Worm (Caenorhabditis elegans): ENCODE results near the gene C45B11.6.
A peak's percentile ranks its signal among the peaks of the same experiment; 100 is the strongest.

The C45B11.6 gene

ce11 chrV:11071453-11071852 is 27.6 kb downstream of the C45B11.6 start:
- no peak for TF ChIP-seq F23B12.7 (tag; optimal IDR thresholded peaks at IDR 0.05; ENCODE audit: insufficient read depth)
- peak; percentile 45; the same call in 1 of the 2 replicates for TF ChIP-seq ekl-4 (GFP tag; IDR thresholded peaks at IDR 0.05)
- TF ChIP-seq Y53G8AR.9 (GFP tag; conservative IDR thresholded peaks at IDR 0.05), result 0 out of 2 replicates have a peak, but pooled peaks have one; percentile 22

ce11 chrV:11073354-11073753 is 29.5 kb downstream of the C45B11.6 start:
- TF ChIP-seq ceh-58 (GFP tag; IDR thresholded peaks at IDR 0.05) (no peak), Y53F4B.3 (GFP tag; IDR thresholded peaks at IDR 0.05) (no peak), let-607 (tag; optimal IDR thresholded peaks at IDR 0.05) (no peak), Y67H2A.10 (GFP tag; conservative IDR thresholded peaks at IDR 0.05) (no peak), chd-7 (tag; optimal IDR thresholded peaks at IDR 0.05) (no peak), F55B11.4 (tag; optimal IDR thresholded peaks at IDR 0.05; ENCODE audit: borderline replicate concordance, insufficient read depth) (no peak), nfya-2 (GFP tag; IDR thresholded peaks at IDR 0.05) (no peak), akir-1 (GFP tag; optimal IDR thresholded peaks at IDR 0.05) (no peak), lsy-27 (tag; optimal IDR thresholded peaks at IDR 0.05; ENCODE audit: borderline replicate concordance, insufficient read depth) (no peak), T26A5.8 (tag; optimal IDR thresholded peaks at IDR 0.05) (no peak), attf-3 (GFP tag; conservative IDR thresholded peaks at IDR 0.05) (no peak), snpc-1.3 (tag; optimal IDR thresholded peaks at IDR 0.05; ENCODE audit: insufficient read depth) (no peak)

DNA sequence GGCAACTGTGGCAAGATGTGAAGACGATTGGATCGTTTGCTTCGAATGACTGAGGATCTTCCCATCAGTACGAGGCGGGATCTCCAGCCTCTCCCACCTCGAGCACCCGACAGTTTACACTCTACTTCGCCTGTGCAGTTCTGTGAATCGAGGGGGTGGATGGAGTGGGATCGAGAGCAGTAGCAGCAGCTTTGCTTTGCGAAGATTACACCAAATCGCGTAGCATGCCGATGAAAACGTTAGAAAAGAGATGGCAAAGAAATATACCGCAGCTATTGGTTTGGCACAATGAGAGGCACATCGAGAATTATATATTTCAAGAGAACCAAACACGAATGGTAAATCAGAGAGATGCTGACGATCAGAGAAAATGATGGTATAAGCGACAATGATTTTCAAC is 30.6 kb downstream of the C45B11.6 start, which contains the start of gene act-3:
Gene act-3, minus strand, starts transcription at position 51 of the 400 bp plus-strand sequence.
- TF ChIP-seq K11D2.4 (GFP tag; IDR thresholded peaks at IDR 0.05) (no peak), B0261.1 (tag; optimal IDR thresholded peaks at IDR 0.05) (no peak), nfya-1 (tag; optimal IDR thresholded peaks at IDR 0.05; ENCODE audit: borderline replicate concordance, insufficient read depth) (no peak), nfyb-1 (GFP tag; IDR thresholded peaks at IDR 0.05) (no peak), attf-3 (GFP tag; conservative IDR thresholded peaks at IDR 0.05) (no peak), tlf-1 (GFP tag; optimal IDR thresholded peaks at IDR 0.05) (no peak), B0035.1 (tag; optimal IDR thresholded peaks at IDR 0.05) (no peak), sdz-38 (tag; optimal IDR thresholded peaks at IDR 0.05) (no peak), pbrm-1 (GFP tag; IDR thresholded peaks at IDR 0.05) (0 out of 2 replicates have a peak, but pooled peaks have one; percentile 24), chd-7 (tag; optimal IDR thresholded peaks at IDR 0.05) (peak; percentile 7), F55B11.4 (tag; optimal IDR thresholded peaks at IDR 0.05; ENCODE audit: borderline replicate concordance, insufficient read depth) (no peak), aptf-3 (GFP tag; IDR thresholded peaks at IDR 0.05) (no peak), mcd-1 (GFP tag; IDR thresholded peaks at IDR 0.05) (no peak), repo-1 (tag; optimal IDR thresholded peaks at IDR 0.05) (peak; percentile 8), Y67H2A.10 (GFP tag; conservative IDR thresholded peaks at IDR 0.05) (no peak), Y53F4B.3 (GFP tag; IDR thresholded peaks at IDR 0.05) (no peak), nhr-80 (tag; optimal IDR thresholded peaks at IDR 0.05) (no peak), dpl-1 (GFP tag; optimal IDR thresholded peaks at IDR 0.05) (no peak), xnd-1 (tag; optimal IDR thresholded peaks at IDR 0.05) (no peak), tbx-9 (tag; optimal IDR thresholded peaks at IDR 0.05; ENCODE audit: borderline replicate concordance) (no peak), ceh-100 (GFP tag; IDR thresholded peaks at IDR 0.05) (no peak), rcor-1 (GFP tag; IDR thresholded peaks at IDR 0.05) (no peak)
